Worm (Caenorhabditis elegans) whole organism, midembryonic: ENCODE data around the gene ZK622.1.

ENCODE experiments used
- T22C8.4 ChIP-seq: fragments of 200-800 bp; sonication (Bioruptor generic); IDR thresholded peaks from 2 replicates; pipeline ENCODE4 v1.3.6; 2022; ENCODE audit warnings: missing genetic modification characterization, missing compliant biosample characterization
- cog-1 ChIP-seq: sonication (generic microtip); optimal IDR thresholded peaks from 2 replicates; lab custom pipeline; 2016; ENCODE audit warnings: missing genetic modification characterization, missing compliant biosample characterization
- flt-1 ChIP-seq: fragments of 200-800 bp; sonication (Bioruptor generic); IDR thresholded peaks from 2 replicates; pipeline ENCODE4 v1.3.6; 2022; ENCODE audit warnings: missing genetic modification characterization, missing compliant biosample characterization
- klf-2 ChIP-seq: fragments of 200-800 bp; sonication (Bioruptor generic); conservative IDR thresholded peaks from 2 replicates; pipeline ENCODE4 v1.3.6; 2022; ENCODE audit warnings: missing genetic modification reagents, missing genetic modification characterization, missing compliant biosample characterization
- med-1 ChIP-seq: sonication (generic microtip); optimal IDR thresholded peaks from 2 replicates; lab custom pipeline; 2017; ENCODE audit warnings: missing genetic modification characterization, mild to moderate bottlenecking, missing compliant biosample characterization, antibody characterized with exemption, missing genetic modification reagents; ENCODE audit not compliant: insufficient read depth
- ref-1 ChIP-seq: fragments of 200-800 bp; sonication (Bioruptor generic); conservative IDR thresholded peaks from 2 replicates; pipeline ENCODE4 v1.3.6; 2022; ENCODE audit warnings: missing genetic modification reagents, missing genetic modification characterization, missing compliant biosample characterization
- tab-1 ChIP-seq: fragments of 200-800 bp; sonication (Bioruptor generic); IDR thresholded peaks from 2 replicates; pipeline ENCODE4 v1.3.6; 2022; ENCODE audit warnings: missing genetic modification characterization, missing compliant biosample characterization
- ztf-23 ChIP-seq: fragments of 200-800 bp; sonication (Bioruptor generic); IDR thresholded peaks from 2 replicates; pipeline ENCODE4 v1.3.6; 2022; ENCODE audit warnings: missing genetic modification reagents, missing genetic modification characterization, missing compliant biosample characterization
- ztf-29 ChIP-seq: fragments of 200-800 bp; sonication (Bioruptor generic); IDR thresholded peaks from 2 replicates; pipeline ENCODE4 v1.3.6; 2022; ENCODE audit warnings: missing genetic modification reagents, missing genetic modification characterization, missing compliant biosample characterization

The ZK622.1 gene

ce11 chrII:5307203-5307602 is 13.6 kb downstream of the ZK622.1 start:
- TF ChIP-seq T22C8.4 (GFP tag; lab: Robert Waterston, UW) (no peak), flt-1 (GFP tag; lab: Robert Waterston, UW) (no peak), med-1 (GFP tag; lab: Kevin White, UChicago) (no peak), ztf-23 (GFP tag; lab: Robert Waterston, UW) (no peak), ztf-29 (no peak), cog-1 (tag; lab: Kevin White, UChicago) (no peak), tab-1 (no peak), ref-1 (GFP tag; lab: Robert Waterston, UW) (no peak), klf-2 (GFP tag; lab: Robert Waterston, UW) (no peak)

- no peak for TF ChIP-seq tab-1
- TF ChIP-seq cog-1 (tag; lab: Kevin White, UChicago): no peak
- no peak for TF ChIP-seq ztf-23 (GFP tag; lab: Robert Waterston, UW)
- TF ChIP-seq ztf-29: no peak
- TF ChIP-seq T22C8.4 (GFP tag; lab: Robert Waterston, UW): no peak
- TF ChIP-seq klf-2 (GFP tag; lab: Robert Waterston, UW): no peak
- TF ChIP-seq med-1 (GFP tag; lab: Kevin White, UChicago): no peak
- no peak for TF ChIP-seq flt-1 (GFP tag; lab: Robert Waterston, UW)
- TF ChIP-seq ref-1 (GFP tag; lab: Robert Waterston, UW): no peak
Measured at ce11 chrII:5308961-5309360, 15.4 kb downstream of the ZK622.1 start.

DNA sequence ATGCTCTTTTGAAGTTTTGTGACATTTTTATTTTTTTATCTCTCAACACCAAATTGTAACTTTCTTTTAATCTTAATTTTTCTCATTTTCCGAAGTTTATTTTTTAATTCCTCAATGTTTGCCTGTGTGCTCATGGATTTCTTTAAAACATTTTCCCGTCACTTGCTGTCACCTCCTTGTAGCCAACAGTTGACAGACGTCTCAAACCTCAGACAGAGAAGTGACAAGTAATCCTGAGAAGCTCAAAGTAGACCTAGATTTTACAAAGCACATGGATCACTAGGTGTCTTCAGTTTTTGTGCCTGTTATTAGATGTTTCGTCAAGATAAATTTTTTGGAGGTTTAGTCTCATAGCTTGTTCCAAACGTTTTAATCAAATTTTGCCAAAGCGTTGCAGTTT is 16.1 kb downstream of the ZK622.1 start:
- TF ChIP-seq med-1 (GFP tag; lab: Kevin White, UChicago) (no peak), flt-1 (GFP tag; lab: Robert Waterston, UW) (no peak), ztf-23 (GFP tag; lab: Robert Waterston, UW) (no peak), ztf-29 (no peak), klf-2 (GFP tag; lab: Robert Waterston, UW) (no peak), tab-1 (no peak), T22C8.4 (GFP tag; lab: Robert Waterston, UW) (no peak), cog-1 (tag; lab: Kevin White, UChicago) (no peak), ref-1 (GFP tag; lab: Robert Waterston, UW) (no peak)

DNA sequence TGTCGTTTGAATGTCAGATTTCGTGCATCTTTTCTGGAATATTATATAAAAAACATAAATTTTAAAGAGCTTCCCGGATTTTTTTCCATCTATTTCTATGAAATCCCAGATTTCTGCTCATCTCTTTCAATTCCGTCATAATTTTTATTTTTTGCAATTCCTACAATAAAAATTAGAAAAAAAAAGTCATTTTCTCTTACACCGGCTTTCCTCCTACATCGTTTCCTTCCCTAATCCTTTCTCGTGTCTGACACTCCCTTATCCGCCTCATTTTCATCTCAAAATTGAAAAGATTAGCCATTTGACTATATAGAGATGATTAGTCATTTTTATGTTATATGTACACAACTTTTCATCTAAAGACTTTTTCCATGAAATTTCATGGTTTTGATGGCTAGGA is 17.2 kb downstream of the ZK622.1 start:
- no peak for TF ChIP-seq flt-1 (GFP tag; lab: Robert Waterston, UW)
- no peak for TF ChIP-seq ztf-23 (GFP tag; lab: Robert Waterston, UW)
- TF ChIP-seq ztf-29: no peak
- TF ChIP-seq T22C8.4 (GFP tag; lab: Robert Waterston, UW): no peak
- no peak for TF ChIP-seq ref-1 (GFP tag; lab: Robert Waterston, UW)
- TF ChIP-seq klf-2 (GFP tag; lab: Robert Waterston, UW): no peak
- TF ChIP-seq cog-1 (tag; lab: Kevin White, UChicago): no peak
- no peak for TF ChIP-seq med-1 (GFP tag; lab: Kevin White, UChicago)
- TF ChIP-seq tab-1: no peak

DNA sequence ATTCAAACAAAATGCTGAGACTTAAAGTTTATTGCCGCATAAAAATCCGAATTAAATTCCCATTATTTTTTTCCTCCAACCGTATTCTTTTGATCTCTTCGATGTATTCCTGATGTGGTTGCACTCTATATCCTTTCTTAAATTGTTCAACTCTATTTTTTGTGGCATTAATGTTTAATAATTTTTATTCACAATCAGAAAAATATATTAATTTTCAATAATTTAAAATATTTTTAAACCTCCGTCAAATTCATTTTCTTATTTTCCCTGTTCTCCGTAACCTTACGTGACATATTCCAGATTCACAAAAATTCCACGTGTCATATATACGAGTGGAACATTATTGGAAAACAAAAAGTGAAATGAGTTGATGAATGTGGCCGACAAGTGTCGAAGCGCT is 18.1 kb downstream of the ZK622.1 start, which contains the start of gene gcy-12:
Gene gcy-12, plus strand, starts transcription at position 301 of the 400 bp plus-strand sequence.
- no peak for TF ChIP-seq cog-1 (tag; lab: Kevin White, UChicago)
- no peak for TF ChIP-seq ztf-29
- no peak for TF ChIP-seq flt-1 (GFP tag; lab: Robert Waterston, UW)
- no peak for TF ChIP-seq med-1 (GFP tag; lab: Kevin White, UChicago)
- no peak for TF ChIP-seq T22C8.4 (GFP tag; lab: Robert Waterston, UW)
- TF ChIP-seq tab-1: no peak
- TF ChIP-seq ref-1 (GFP tag; lab: Robert Waterston, UW): no peak
- no peak for TF ChIP-seq klf-2 (GFP tag; lab: Robert Waterston, UW)
- TF ChIP-seq ztf-23 (GFP tag; lab: Robert Waterston, UW): no peak

DNA sequence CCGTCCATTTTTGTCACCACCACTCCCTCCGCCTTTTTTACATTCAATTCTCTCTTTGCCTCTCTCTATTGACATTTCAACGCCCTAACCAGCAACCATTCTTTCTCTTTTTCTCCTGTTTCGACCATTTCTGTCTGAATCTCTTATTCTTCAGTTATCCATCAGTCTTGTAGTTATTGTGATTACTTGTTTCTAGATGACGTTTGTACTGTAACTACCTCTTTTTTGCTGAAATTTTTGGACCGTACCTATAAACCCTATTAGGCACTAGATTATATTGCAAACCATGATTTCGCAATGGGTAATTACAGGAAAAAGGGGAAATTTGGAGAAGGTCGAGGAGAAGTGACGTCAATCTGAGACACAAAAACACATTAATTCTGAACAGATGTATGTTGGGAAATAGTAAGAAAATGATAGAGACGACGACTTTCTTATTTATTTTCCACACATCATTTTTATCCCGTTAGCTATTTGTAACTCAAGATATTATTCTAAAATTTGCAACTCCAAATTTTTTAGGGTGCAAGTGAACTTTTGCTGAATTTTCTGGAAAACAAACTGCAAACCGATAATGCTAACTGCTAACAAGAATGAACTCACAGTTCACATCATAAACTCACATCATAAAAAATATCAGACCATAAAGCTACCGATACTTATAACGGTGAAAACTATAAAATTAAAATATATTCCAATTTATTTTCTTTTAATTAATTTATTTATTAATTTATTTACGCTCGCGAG is 26.8 kb downstream of the ZK622.1 start:
- TF ChIP-seq tab-1 (no peak), flt-1 (GFP tag; lab: Robert Waterston, UW) (no peak)

DNA sequence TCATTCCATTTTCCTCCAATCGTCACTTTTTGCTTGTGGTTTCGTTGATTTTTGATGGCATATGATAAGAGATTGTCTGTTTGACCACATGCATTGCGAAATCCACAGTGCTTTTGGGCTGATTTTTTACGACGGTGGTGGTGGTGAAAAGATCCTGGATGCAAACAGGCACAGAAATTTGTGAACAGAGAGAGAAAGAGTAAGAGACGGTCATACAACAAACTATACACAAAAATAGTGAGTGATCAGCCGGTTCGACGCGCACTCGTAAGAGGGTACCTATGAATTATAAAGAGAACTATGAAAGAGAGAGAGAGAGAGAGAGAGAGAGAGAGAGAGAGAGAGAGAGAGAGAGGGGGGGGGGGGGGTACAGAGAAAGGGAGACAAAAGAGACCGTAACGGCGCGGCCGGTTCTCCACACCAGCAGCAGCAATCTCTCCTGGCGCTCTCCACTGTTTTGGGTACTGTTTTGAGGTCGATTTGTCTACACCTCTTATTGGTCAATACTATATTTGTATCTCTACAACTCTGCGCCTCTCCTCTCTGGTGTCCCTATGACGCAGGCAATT is 28.2 kb downstream of the ZK622.1 start:
- no peak for TF ChIP-seq ztf-29
- no peak for TF ChIP-seq klf-2 (GFP tag; lab: Robert Waterston, UW)
- TF ChIP-seq cog-1 (tag; lab: Kevin White, UChicago): peak; percentile 6

DNA sequence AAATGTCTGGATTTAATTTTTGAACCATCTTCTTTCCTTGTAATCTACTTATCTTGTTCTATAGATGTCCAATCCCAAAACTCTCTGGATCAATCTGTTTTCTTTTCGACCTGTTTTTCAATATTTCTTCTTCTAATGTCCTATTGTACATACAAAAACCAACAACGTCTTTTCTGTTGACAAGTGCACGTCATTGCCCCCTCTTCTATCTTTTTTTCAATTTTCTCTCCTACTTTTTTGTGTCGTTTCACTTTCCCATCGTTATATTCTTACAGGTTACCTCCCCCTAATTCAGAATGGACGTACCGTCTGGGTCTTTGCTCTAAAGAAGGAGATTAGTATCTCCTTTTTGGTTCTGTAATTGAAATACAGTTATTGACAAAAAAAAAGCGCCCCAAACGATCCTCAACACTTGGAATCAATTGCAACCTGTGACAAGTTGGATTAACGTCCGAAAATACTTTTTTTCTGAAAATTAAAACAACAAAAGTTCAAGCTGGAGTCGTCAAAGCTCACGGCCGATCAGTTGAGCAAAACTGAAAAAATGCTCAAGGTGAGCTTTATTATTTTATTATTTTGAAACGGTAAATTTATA is 29.2 kb downstream of the ZK622.1 start, which contains the start of gene vhp-1:
Gene vhp-1, plus strand, starts transcription at position 545 of the 595 bp plus-strand sequence.
- no peak for TF ChIP-seq klf-2 (GFP tag; lab: Robert Waterston, UW)
- TF ChIP-seq med-1 (GFP tag; lab: Kevin White, UChicago): no peak
- TF ChIP-seq cog-1 (tag; lab: Kevin White, UChicago): no peak
- no peak for TF ChIP-seq flt-1 (GFP tag; lab: Robert Waterston, UW)
- TF ChIP-seq T22C8.4 (GFP tag; lab: Robert Waterston, UW): no peak
- no peak for TF ChIP-seq ztf-23 (GFP tag; lab: Robert Waterston, UW)
- no peak for TF ChIP-seq ref-1 (GFP tag; lab: Robert Waterston, UW)
- no peak for TF ChIP-seq ztf-29
- no peak for TF ChIP-seq tab-1

- TF ChIP-seq ztf-23 (GFP tag; lab: Robert Waterston, UW): no peak
- no peak for TF ChIP-seq ztf-29
- no peak for TF ChIP-seq ref-1 (GFP tag; lab: Robert Waterston, UW)
- no peak for TF ChIP-seq tab-1
- no peak for TF ChIP-seq flt-1 (GFP tag; lab: Robert Waterston, UW)
- TF ChIP-seq klf-2 (GFP tag; lab: Robert Waterston, UW): no peak
- no peak for TF ChIP-seq cog-1 (tag; lab: Kevin White, UChicago)
- TF ChIP-seq T22C8.4 (GFP tag; lab: Robert Waterston, UW): no peak
- no peak for TF ChIP-seq med-1 (GFP tag; lab: Kevin White, UChicago)
Measured at ce11 chrII:5323773-5324172, 30.2 kb downstream of the ZK622.1 start.
